Worm (Caenorhabditis elegans) whole organism, late embryonic: Measurements from ENCODE around the gene C18E9.5.

Experiments used
- dmd-4 ChIP-seq: sonication (generic microtip); optimal IDR thresholded peaks from 2 replicates; lab custom pipeline; 2016; ENCODE audit warnings: borderline replicate concordance, missing genetic modification characterization, missing compliant biosample characterization
- dve-1 ChIP-seq: sonication (generic microtip); optimal IDR thresholded peaks from 2 replicates; lab custom pipeline; 2017; ENCODE audit warnings: antibody characterized with exemption, mild to moderate bottlenecking, missing genetic modification characterization, missing compliant biosample characterization
- fax-1 ChIP-seq: sonication (generic microtip); optimal IDR thresholded peaks from 2 replicates; lab custom pipeline; 2016; ENCODE audit warnings: missing genotype, missing genetic modification characterization, missing compliant biosample characterization
- nhr-11 ChIP-seq: fragments of 150-350 bp; optimal IDR thresholded peaks from 2 replicates; lab custom pipeline; 2014; ENCODE audit warnings: missing biosample characterization, missing genetic modification characterization
- npax-4 ChIP-seq: sonication (generic microtip); optimal IDR thresholded peaks from 2 replicates; lab custom pipeline; 2016; ENCODE audit warnings: missing genetic modification characterization, missing compliant biosample characterization

- no peak for TF ChIP-seq nhr-11 (tag; lab: Kevin White, UChicago)
- TF ChIP-seq npax-4 (tag; lab: Kevin White, UChicago) = no peak
- TF ChIP-seq dmd-4 = no peak
- TF ChIP-seq fax-1 (tag; lab: Kevin White, UChicago) = no peak
- TF ChIP-seq dve-1 (tag; lab: Kevin White, UChicago) = no peak
These were observed 46.6 kb upstream of the C18E9.5 start for ce11 chrII:8923187-8923586.
